Fruit fly (Drosophila melanogaster): Measurements from ENCODE around the gene CG32313.

CG32313 gene

DNA sequence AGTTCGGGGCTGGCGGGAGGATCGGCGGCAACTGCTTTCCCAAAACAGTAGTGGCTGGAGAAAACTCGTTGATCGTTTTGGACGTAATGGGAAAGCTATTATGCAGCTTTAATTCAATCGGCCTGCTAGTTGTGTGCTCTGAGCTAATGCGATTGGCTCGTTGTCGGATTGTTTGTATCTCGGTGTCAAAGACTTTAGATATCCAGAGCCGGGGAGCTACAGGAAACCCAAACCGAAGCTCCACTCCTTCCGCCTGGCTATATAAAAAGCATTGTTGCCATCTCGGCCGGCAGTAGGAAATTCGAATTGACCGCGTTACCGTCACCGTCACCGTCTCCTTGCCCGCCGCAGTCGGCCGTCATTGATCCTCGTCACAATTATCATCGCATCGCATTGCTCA is 19.5 kb upstream of the CG32313 start, which contains the start of gene CG12003:
Gene CG12003 (plus strand): TSS at position 301 of the 400 bp plus-strand sequence.
- TF ChIP-seq CG13204 (GFP tag; optimal IDR thresholded peaks at IDR 0.05) (no peak), rn (GFP tag; IDR thresholded peaks at IDR 0.05) (no peak), gl (tag; optimal IDR thresholded peaks at IDR 0.05) (no peak), CG9948 (tag; optimal IDR thresholded peaks at IDR 0.05) (no peak), Pif1B (GFP tag; optimal IDR thresholded peaks at IDR 0.05) (no peak), CG32121 (GFP tag; IDR thresholded peaks at IDR 0.05) (no peak), EcR (GFP tag; optimal IDR thresholded peaks at IDR 0.05) (no peak), CG34367 (tag; optimal IDR thresholded peaks at IDR 0.05) (no peak), CG8159 (tag; optimal IDR thresholded peaks at IDR 0.05) (no peak), Ets98B (GFP tag; IDR thresholded peaks at IDR 0.05) (no peak), CG4496 (GFP tag; IDR thresholded peaks at IDR 0.05) (no peak), D1 (tag; optimal IDR thresholded peaks at IDR 0.05) (no peak), Pif1A (GFP tag; optimal IDR thresholded peaks at IDR 0.05) (no peak), CG14655 (GFP tag; optimal IDR thresholded peaks at IDR 0.05) (no peak)

DNA sequence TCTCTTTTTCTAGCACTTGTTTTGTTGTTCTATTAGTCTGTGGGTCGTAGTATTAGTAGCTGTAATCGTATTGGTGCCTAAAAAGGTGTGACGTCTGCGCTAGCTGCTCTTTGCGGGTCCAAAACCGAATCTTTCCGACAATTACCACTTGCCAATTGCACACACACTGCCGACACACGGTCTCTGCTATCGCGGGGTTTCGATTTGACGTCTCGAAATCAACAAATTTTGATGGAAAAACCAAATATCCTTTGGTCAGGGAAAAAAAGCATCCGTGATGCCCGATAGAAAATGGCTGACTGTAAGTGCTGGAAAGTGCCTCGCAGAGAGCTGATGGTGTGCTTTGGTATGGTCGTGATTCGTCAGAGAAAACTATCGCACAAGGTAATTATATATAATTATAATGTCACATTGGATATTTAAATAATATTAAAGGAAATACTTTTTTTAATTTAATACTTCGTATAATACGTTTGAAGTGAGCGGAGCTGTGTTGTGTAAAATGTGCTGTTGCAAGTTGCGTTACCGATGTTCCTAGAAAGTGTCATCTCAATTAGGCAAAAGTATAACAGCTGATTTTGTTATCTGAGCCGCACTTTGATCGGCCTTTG is 12.7 kb upstream of the CG32313 start, which contains the start of the genes Pex10 and CG12099:
Gene Pex10 (plus strand): TSS at position 51 of the 611 bp plus-strand sequence.
Gene CG12099 (minus strand): TSS at position 307 of the 611 bp plus-strand sequence.
- peak; percentile 78 for TF ChIP-seq CG10348 (GFP tag; IDR thresholded peaks at IDR 0.05)
- no peak for TF ChIP-seq D1 (tag; optimal IDR thresholded peaks at IDR 0.05)
- no peak for TF ChIP-seq CG12605 (GFP tag; IDR thresholded peaks at IDR 0.05)
- no peak for TF ChIP-seq gl (tag; optimal IDR thresholded peaks at IDR 0.05)
- no peak for TF ChIP-seq CG13204 (GFP tag; optimal IDR thresholded peaks at IDR 0.05)
- no peak for TF ChIP-seq CG14655 (GFP tag; optimal IDR thresholded peaks at IDR 0.05)
- peak; percentile 75 for TF ChIP-seq Pif1B (GFP tag; optimal IDR thresholded peaks at IDR 0.05)
- peak; percentile 67 for TF ChIP-seq CG9948 (tag; optimal IDR thresholded peaks at IDR 0.05)
- TF ChIP-seq CG8301 (tag; optimal IDR thresholded peaks at IDR 0.05), result peak; percentile 62
- TF ChIP-seq CG8159 (tag; optimal IDR thresholded peaks at IDR 0.05), result peak; percentile 80
- peak; percentile 64 for TF ChIP-seq CG17806 (tag; optimal IDR thresholded peaks at IDR 0.05)
- TF ChIP-seq CG32121 (GFP tag; IDR thresholded peaks at IDR 0.05), result peak; percentile 86
- TF ChIP-seq CG34367 (tag; optimal IDR thresholded peaks at IDR 0.05), result peak; percentile 51
- peak; percentile 84 for TF ChIP-seq CG15710 (tag; optimal IDR thresholded peaks at IDR 0.05)
- peak; percentile 86 for TF ChIP-seq Snoo (tag; optimal IDR thresholded peaks at IDR 0.05)
- TF ChIP-seq CG4496 (GFP tag; IDR thresholded peaks at IDR 0.05), result peak; percentile 91
- TF ChIP-seq EcR (GFP tag; optimal IDR thresholded peaks at IDR 0.05), result no peak
- TF ChIP-seq fd96Ca (GFP tag; IDR thresholded peaks at IDR 0.05), result peak; percentile 93
- peak; percentile 78 for TF ChIP-seq rn (GFP tag; IDR thresholded peaks at IDR 0.05)
- peak; percentile 88 for TF ChIP-seq Ets98B (GFP tag; IDR thresholded peaks at IDR 0.05)
- TF ChIP-seq Pif1A (GFP tag; optimal IDR thresholded peaks at IDR 0.05), result no peak

DNA sequence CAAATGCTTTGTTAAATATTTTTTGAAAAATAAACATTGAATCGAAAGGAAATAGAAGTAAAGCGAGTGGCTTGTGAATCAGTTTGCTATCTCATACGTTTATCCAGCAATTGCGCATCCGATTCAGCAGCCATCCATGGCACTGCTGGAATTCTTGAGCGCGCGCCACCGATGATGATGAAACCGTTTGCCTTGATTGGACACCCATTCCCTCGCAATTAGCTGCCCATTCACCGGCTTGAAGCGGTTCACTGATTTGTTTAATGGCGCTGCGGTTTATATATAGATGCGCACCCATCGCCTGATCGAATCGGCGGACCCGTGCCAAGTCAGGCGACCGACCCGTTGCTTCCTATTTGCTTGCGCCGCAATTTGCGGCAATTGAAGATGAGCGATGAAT is 7.7 kb upstream of the CG32313 start, which contains the start of gene Pcyt2:
Gene Pcyt2 (plus strand): TSS at position 301 of the 400 bp plus-strand sequence.
- TF ChIP-seq CG34367 (tag; optimal IDR thresholded peaks at IDR 0.05), result no peak
- TF ChIP-seq EcR (GFP tag; optimal IDR thresholded peaks at IDR 0.05), result no peak
- TF ChIP-seq D1 (tag; optimal IDR thresholded peaks at IDR 0.05), result no peak
- TF ChIP-seq CG17806 (tag; optimal IDR thresholded peaks at IDR 0.05), result no peak
- no peak for TF ChIP-seq fd96Ca (GFP tag; IDR thresholded peaks at IDR 0.05)
- no peak for TF ChIP-seq gl (tag; optimal IDR thresholded peaks at IDR 0.05)
- TF ChIP-seq CG12605 (GFP tag; IDR thresholded peaks at IDR 0.05), result no peak
- TF ChIP-seq CG32121 (GFP tag; IDR thresholded peaks at IDR 0.05), result no peak
- no peak for TF ChIP-seq CG14655 (GFP tag; optimal IDR thresholded peaks at IDR 0.05)
- TF ChIP-seq CG13204 (GFP tag; optimal IDR thresholded peaks at IDR 0.05), result no peak
- no peak for TF ChIP-seq Pif1B (GFP tag; optimal IDR thresholded peaks at IDR 0.05)
- TF ChIP-seq CG9948 (tag; optimal IDR thresholded peaks at IDR 0.05), result no peak
- no peak for TF ChIP-seq CG4496 (GFP tag; IDR thresholded peaks at IDR 0.05)
- TF ChIP-seq CG8301 (tag; optimal IDR thresholded peaks at IDR 0.05), result no peak
- no peak for TF ChIP-seq CG15710 (tag; optimal IDR thresholded peaks at IDR 0.05)
- no peak for TF ChIP-seq Pif1A (GFP tag; optimal IDR thresholded peaks at IDR 0.05)
- no peak for TF ChIP-seq CG8159 (tag; optimal IDR thresholded peaks at IDR 0.05)
- TF ChIP-seq Snoo (tag; optimal IDR thresholded peaks at IDR 0.05), result no peak

DNA sequence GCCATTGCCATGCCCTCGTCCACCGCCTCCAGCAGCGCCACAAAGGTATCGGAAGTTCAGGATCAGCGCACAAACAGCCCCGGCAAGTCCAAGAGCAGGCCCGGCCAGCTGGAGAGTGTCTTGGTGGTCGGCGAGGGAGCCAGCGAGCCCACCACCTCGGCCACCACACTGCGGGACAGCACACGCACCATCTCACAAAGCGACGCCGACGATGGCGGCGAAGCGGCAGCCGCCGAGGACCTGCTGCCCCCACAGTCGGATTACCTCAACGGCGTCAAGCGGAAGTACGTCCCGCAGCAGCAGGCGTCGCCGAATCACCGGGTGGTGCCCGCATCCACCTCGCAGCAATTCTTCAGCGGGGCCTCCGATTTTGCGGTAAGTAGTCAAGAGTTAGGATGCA is 5.4 kb upstream of the CG32313 start:
- TF ChIP-seq Pif1B (GFP tag; optimal IDR thresholded peaks at IDR 0.05) (no peak), Snoo (tag; optimal IDR thresholded peaks at IDR 0.05) (no peak), CG17806 (tag; optimal IDR thresholded peaks at IDR 0.05) (no peak), fd96Ca (GFP tag; IDR thresholded peaks at IDR 0.05) (no peak), CG12605 (GFP tag; IDR thresholded peaks at IDR 0.05) (no peak), CG4496 (GFP tag; IDR thresholded peaks at IDR 0.05) (no peak), Pif1A (GFP tag; optimal IDR thresholded peaks at IDR 0.05) (no peak), CG13204 (GFP tag; optimal IDR thresholded peaks at IDR 0.05) (no peak), Ets98B (GFP tag; IDR thresholded peaks at IDR 0.05) (no peak), EcR (GFP tag; optimal IDR thresholded peaks at IDR 0.05) (no peak), CG9948 (tag; optimal IDR thresholded peaks at IDR 0.05) (no peak), D1 (tag; optimal IDR thresholded peaks at IDR 0.05) (no peak), CG14655 (GFP tag; optimal IDR thresholded peaks at IDR 0.05) (no peak), CG10348 (GFP tag; IDR thresholded peaks at IDR 0.05) (no peak)

DNA sequence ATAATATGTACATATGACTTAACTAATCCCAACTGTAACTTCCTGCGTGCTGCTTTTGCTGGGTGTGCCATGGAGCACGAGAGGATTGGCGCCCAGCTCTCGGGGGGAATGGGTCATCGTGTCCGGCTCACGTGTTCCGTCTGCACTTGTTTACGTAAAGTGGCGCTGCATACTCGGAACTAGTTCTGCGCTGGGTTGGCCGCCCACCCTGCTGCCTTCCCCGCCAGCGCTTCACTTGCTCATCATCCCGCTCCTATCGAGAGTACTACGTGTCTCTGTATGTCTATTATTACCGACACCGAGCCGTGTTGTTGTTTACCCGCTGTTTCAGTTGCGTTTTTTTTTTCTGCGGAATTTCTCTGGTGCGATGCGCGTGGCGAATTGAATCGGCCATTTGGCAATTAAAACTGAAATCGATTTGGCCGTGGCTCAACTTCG is 4.1 kb upstream of the CG32313 start:
- TF ChIP-seq CG32121 (GFP tag; IDR thresholded peaks at IDR 0.05), result no peak; the same call in 1 of the 2 replicates
- TF ChIP-seq Ets98B (GFP tag; IDR thresholded peaks at IDR 0.05), result no peak
- no peak for TF ChIP-seq CG34367 (tag; optimal IDR thresholded peaks at IDR 0.05)
- TF ChIP-seq CG4496 (GFP tag; IDR thresholded peaks at IDR 0.05), result 0 out of 3 replicates have a peak, but pooled peaks have one; percentile 19
- TF ChIP-seq CG8159 (tag; optimal IDR thresholded peaks at IDR 0.05), result no peak
